Fruit fly (Drosophila melanogaster) whole organism, pupa: ENCODE measurements around the gene CG15382.

ENCODE experiments used
- CG10348 ChIP-seq: fragments of 200-800 bp; sonication (Bioruptor generic); IDR thresholded peaks from 2 replicates; pipeline ENCODE4 v1.3.6; 2022; ENCODE audit warnings: missing biosample characterization, missing genetic modification characterization
- CG12605 ChIP-seq: fragments of 200-800 bp; sonication (Bioruptor generic); IDR thresholded peaks from 2 replicates; pipeline ENCODE4 v1.3.6; 2022; ENCODE audit warnings: missing biosample characterization, missing genetic modification characterization
- CG13204 ChIP-seq: fragments of 200-800 bp; sonication (Bioruptor generic); optimal IDR thresholded peaks from 2 replicates; lab custom pipeline; 2018; ENCODE audit warnings: missing biosample characterization, mild to moderate bottlenecking, missing genetic modification characterization, moderate library complexity
- CG14655 ChIP-seq: fragments of 200-800 bp; sonication (Bioruptor generic); optimal IDR thresholded peaks from 3 replicates; lab custom pipeline; 2017; ENCODE audit warnings: mild to moderate bottlenecking, missing biosample characterization, missing genetic modification reagents, missing genetic modification characterization
- CG15710 ChIP-seq: fragments of 200-800 bp; sonication (Bioruptor generic); optimal IDR thresholded peaks from 2 replicates; lab custom pipeline; 2018; ENCODE audit warnings: missing biosample characterization, mild to moderate bottlenecking, missing genetic modification characterization, moderate library complexity
- CG17806 ChIP-seq: fragments of 200-800 bp; sonication (Bioruptor generic); optimal IDR thresholded peaks from 2 replicates; lab custom pipeline; 2018; ENCODE audit warnings: missing biosample characterization, mild to moderate bottlenecking, missing genetic modification characterization, moderate library complexity
- CG32121 ChIP-seq: fragments of 200-800 bp; sonication (Bioruptor generic); IDR thresholded peaks from 2 replicates; pipeline ENCODE4 v1.3.6; 2022; ENCODE audit warnings: missing biosample characterization, missing genetic modification characterization
- CG34367 ChIP-seq: fragments of 200-800 bp; sonication (Bioruptor generic); optimal IDR thresholded peaks from 2 replicates; lab custom pipeline; 2018; ENCODE audit warnings: missing biosample characterization, mild to moderate bottlenecking, missing genetic modification characterization
- CG4496 ChIP-seq: fragments of 200-800 bp; sonication (Bioruptor generic); IDR thresholded peaks from 3 replicates; pipeline ENCODE4 v1.3.6; 2022; ENCODE audit warnings: missing biosample characterization, missing genetic modification characterization
- CG8159 ChIP-seq: fragments of 200-800 bp; sonication (Bioruptor generic); optimal IDR thresholded peaks from 3 replicates; lab custom pipeline; 2018; ENCODE audit warnings: missing biosample characterization, mild to moderate bottlenecking, missing genetic modification characterization, moderate library complexity
- CG8301 ChIP-seq: fragments of 200-800 bp; sonication (Bioruptor generic); optimal IDR thresholded peaks from 2 replicates; lab custom pipeline; 2018; ENCODE audit warnings: missing biosample characterization, mild to moderate bottlenecking, missing genetic modification characterization
- CG9948 ChIP-seq: fragments of 200-800 bp; sonication (Bioruptor generic); optimal IDR thresholded peaks from 2 replicates; lab custom pipeline; 2018; ENCODE audit warnings: missing biosample characterization, mild to moderate bottlenecking, missing genetic modification characterization, moderate library complexity
- D1 ChIP-seq: fragments of 200-800 bp; sonication (Bioruptor generic); optimal IDR thresholded peaks from 2 replicates; lab custom pipeline; 2018; ENCODE audit warnings: missing biosample characterization, mild to moderate bottlenecking, missing genetic modification characterization, moderate library complexity
- EcR ChIP-seq: fragments of 200-800 bp; sonication (Bioruptor generic); optimal IDR thresholded peaks from 3 replicates; lab custom pipeline; 2019; ENCODE audit warnings: missing biosample characterization, missing genetic modification characterization, mild to moderate bottlenecking, moderate library complexity, missing genetic modification reagents
- Ets98B ChIP-seq: fragments of 200-800 bp; sonication (Bioruptor generic); IDR thresholded peaks from 2 replicates; pipeline ENCODE4 v1.3.6; 2022; ENCODE audit warnings: missing biosample characterization, missing genetic modification characterization
- Pif1A ChIP-seq: fragments of 200-800 bp; sonication (Bioruptor generic); optimal IDR thresholded peaks from 3 replicates; lab custom pipeline; 2016; ENCODE audit warnings: missing biosample characterization, missing genetic modification characterization
- Pif1B ChIP-seq: fragments of 200-800 bp; sonication (Bioruptor generic); optimal IDR thresholded peaks from 3 replicates; lab custom pipeline; 2016; ENCODE audit warnings: missing biosample characterization, missing genetic modification characterization
- Snoo ChIP-seq: fragments of 200-800 bp; sonication (Bioruptor generic); optimal IDR thresholded peaks from 3 replicates; lab custom pipeline; 2017; ENCODE audit warnings: missing biosample characterization, mild to moderate bottlenecking, missing genetic modification characterization, inconsistent platforms
- fd96Ca ChIP-seq: fragments of 200-800 bp; sonication (Bioruptor generic); IDR thresholded peaks from 3 replicates; pipeline ENCODE4 v1.3.6; 2022; ENCODE audit warnings: missing biosample characterization, missing genetic modification characterization
- gl ChIP-seq: fragments of 200-800 bp; sonication (Bioruptor generic); optimal IDR thresholded peaks from 2 replicates; lab custom pipeline; 2018; ENCODE audit warnings: missing biosample characterization, mild to moderate bottlenecking, missing genetic modification characterization
- rn ChIP-seq: fragments of 200-800 bp; sonication (Bioruptor generic); IDR thresholded peaks from 2 replicates; pipeline ENCODE4 v1.3.6; 2022; ENCODE audit warnings: missing biosample characterization, missing genetic modification characterization

The CG15382 gene

dm6 chr2L:2177969-2178809, 22.6 kb downstream of the CG15382 start, which contains the start of gene aop:
aop (minus strand) TSS chr2L:2178754.
- TF ChIP-seq EcR (GFP tag; lab: Kevin White, UChicago) (peak; percentile 77), rn (GFP tag; lab: Robert Waterston, UW) (0 out of 2 replicates have a peak, but pooled peaks have one; percentile 36), CG17806 (tag; lab: Kevin White, UChicago) (no peak), CG15710 (no peak), Ets98B (GFP tag; lab: Robert Waterston, UW) (no peak), Pif1B (GFP tag; lab: Kevin White, UChicago) (peak; percentile 44), CG34367 (tag; lab: Kevin White, UChicago) (peak; percentile 42), Snoo (tag; lab: Kevin White, UChicago) (peak; percentile 30), CG4496 (GFP tag; lab: Robert Waterston, UW) (0 out of 3 replicates have a peak, but pooled peaks have one; percentile 23), CG14655 (peak; percentile 30), CG8159 (peak; percentile 24), gl (tag; lab: Kevin White, UChicago) (peak; percentile 22), CG10348 (GFP tag; lab: Robert Waterston, UW) (no peak), CG8301 (tag; lab: Kevin White, UChicago) (peak; percentile 10), CG32121 (GFP tag; lab: Robert Waterston, UW) (no peak), CG9948 (tag; lab: Kevin White, UChicago) (peak; percentile 5), D1 (tag; lab: Kevin White, UChicago) (no peak), CG12605 (GFP tag; lab: Robert Waterston, UW) (no peak), Pif1A (GFP tag; lab: Kevin White, UChicago) (peak; percentile 38), CG13204 (GFP tag; lab: Kevin White, UChicago) (peak; percentile 57), fd96Ca (GFP tag; lab: Robert Waterston, UW) (no peak; the same call in 2 of the 3 replicates)
- TF ChIP-seq, all 21 proteins: peak for 13

- TF ChIP-seq CG15710 (no peak), Ets98B (GFP tag; lab: Robert Waterston, UW) (peak; percentile 19), CG32121 (GFP tag; lab: Robert Waterston, UW) (no peak), CG12605 (GFP tag; lab: Robert Waterston, UW) (0 out of 2 replicates have a peak, but pooled peaks have one; percentile 23), CG4496 (GFP tag; lab: Robert Waterston, UW) (peak; percentile 49)
These were observed 23.2 kb downstream of the CG15382 start for dm6 chr2L:2178810-2179143.

dm6 chr2L:2179366-2179765, 23.8 kb downstream of the CG15382 start:
- TF ChIP-seq Pif1B (GFP tag; lab: Kevin White, UChicago) (no peak), fd96Ca (GFP tag; lab: Robert Waterston, UW) (0 out of 3 replicates have a peak, but pooled peaks have one; percentile 5)

dm6 chr2L:2180120-2180539, 24.6 kb downstream of the CG15382 start:
- TF ChIP-seq CG8301 (tag; lab: Kevin White, UChicago) (peak; percentile 89), CG4496 (GFP tag; lab: Robert Waterston, UW) (peak; percentile 90), CG10348 (GFP tag; lab: Robert Waterston, UW) (peak; percentile 50; the same call in 1 of the 2 replicates), CG14655 (peak; percentile 90), CG34367 (tag; lab: Kevin White, UChicago) (peak; percentile 80), Ets98B (GFP tag; lab: Robert Waterston, UW) (peak; percentile 91), Pif1A (GFP tag; lab: Kevin White, UChicago) (peak; percentile 88), D1 (tag; lab: Kevin White, UChicago) (peak; percentile 42), CG8159 (peak; percentile 89), CG9948 (tag; lab: Kevin White, UChicago) (peak; percentile 89), rn (GFP tag; lab: Robert Waterston, UW) (peak; percentile 78), EcR (GFP tag; lab: Kevin White, UChicago) (peak; percentile 61), CG12605 (GFP tag; lab: Robert Waterston, UW) (peak; percentile 89), CG15710 (peak; percentile 85), CG13204 (GFP tag; lab: Kevin White, UChicago) (peak; percentile 69), fd96Ca (GFP tag; lab: Robert Waterston, UW) (peak; percentile 82; the same call in 2 of the 3 replicates), Pif1B (GFP tag; lab: Kevin White, UChicago) (peak; percentile 78), CG32121 (GFP tag; lab: Robert Waterston, UW) (peak; percentile 90), Snoo (tag; lab: Kevin White, UChicago) (peak; percentile 73), CG17806 (tag; lab: Kevin White, UChicago) (peak; percentile 89), gl (tag; lab: Kevin White, UChicago) (peak; percentile 67)

dm6 chr2L:2180665-2181064, 25.1 kb downstream of the CG15382 start:
- TF ChIP-seq gl (tag; lab: Kevin White, UChicago) (no peak), CG9948 (tag; lab: Kevin White, UChicago) (no peak), CG8159 (no peak), CG32121 (GFP tag; lab: Robert Waterston, UW) (peak; percentile 15; the same call in 1 of the 2 replicates), Pif1A (GFP tag; lab: Kevin White, UChicago) (no peak), CG13204 (GFP tag; lab: Kevin White, UChicago) (no peak)
- TF ChIP-seq, all 21 proteins: peak for 1
